Fruit fly (Drosophila melanogaster): Measurements from ENCODE around the gene CG42711.

The CG42711 gene

dm6 chr2L:13947476-13947875 lies 16.3 kb upstream of the CG42711 start, which contains the start of gene Vajk3:
Gene Vajk3 (minus strand): TSS chr2L:13947476.
- TF ChIP-seq Dll (optimal IDR thresholded peaks at IDR 0.05) = no peak
- no peak for TF ChIP-seq EcR (GFP tag; optimal IDR thresholded peaks at IDR 0.05)
- no peak for TF ChIP-seq pan (optimal IDR thresholded peaks at IDR 0.05)
- TF ChIP-seq usp (GFP tag; optimal IDR thresholded peaks at IDR 0.05) = no peak

dm6 chr2L:13934542-13935065 lies 3.4 kb upstream of the CG42711 start, which contains the start of gene Vajk2:
Gene Vajk2 (minus strand): TSS chr2L:13934692.
- TF ChIP-seq psq (optimal IDR thresholded peaks at IDR 0.05) (no peak), EcR (GFP tag; optimal IDR thresholded peaks at IDR 0.05) (no peak), Dll (optimal IDR thresholded peaks at IDR 0.05) (no peak), usp (GFP tag; optimal IDR thresholded peaks at IDR 0.05) (no peak)

dm6 chr2L:13928461-13928860 lies 2.7 kb downstream of the CG42711 start:
- no peak for TF ChIP-seq EcR (GFP tag; optimal IDR thresholded peaks at IDR 0.05)
- TF ChIP-seq psq (optimal IDR thresholded peaks at IDR 0.05) = no peak
- no peak for TF ChIP-seq CG8478 (optimal IDR thresholded peaks at IDR 0.05)
- no peak for TF ChIP-seq Dll (optimal IDR thresholded peaks at IDR 0.05)
- TF ChIP-seq usp (GFP tag; optimal IDR thresholded peaks at IDR 0.05) = no peak
- TF ChIP-seq pan (optimal IDR thresholded peaks at IDR 0.05) = no peak

dm6 chr2L:13925699-13926098 lies 5.5 kb downstream of the CG42711 start:
- no peak for TF ChIP-seq CG8478 (optimal IDR thresholded peaks at IDR 0.05)
- TF ChIP-seq EcR (GFP tag; optimal IDR thresholded peaks at IDR 0.05) = no peak
- no peak for TF ChIP-seq psq (optimal IDR thresholded peaks at IDR 0.05)
- no peak for TF ChIP-seq Dll (optimal IDR thresholded peaks at IDR 0.05)
- TF ChIP-seq pan (optimal IDR thresholded peaks at IDR 0.05) = no peak
- TF ChIP-seq usp (GFP tag; optimal IDR thresholded peaks at IDR 0.05) = no peak

dm6 chr2L:13923984-13924383 lies 7.2 kb downstream of the CG42711 start:
- no peak for TF ChIP-seq CG8478 (optimal IDR thresholded peaks at IDR 0.05)
- TF ChIP-seq Dll (optimal IDR thresholded peaks at IDR 0.05) = no peak
- TF ChIP-seq psq (optimal IDR thresholded peaks at IDR 0.05) = no peak
- no peak for TF ChIP-seq pan (optimal IDR thresholded peaks at IDR 0.05)
- no peak for TF ChIP-seq usp (GFP tag; optimal IDR thresholded peaks at IDR 0.05)
- no peak for TF ChIP-seq EcR (GFP tag; optimal IDR thresholded peaks at IDR 0.05)

- no peak for TF ChIP-seq psq (optimal IDR thresholded peaks at IDR 0.05)
- TF ChIP-seq CG8478 (optimal IDR thresholded peaks at IDR 0.05) = no peak
- no peak for TF ChIP-seq Dll (optimal IDR thresholded peaks at IDR 0.05)
- TF ChIP-seq pan (optimal IDR thresholded peaks at IDR 0.05) = no peak
- TF ChIP-seq usp (GFP tag; optimal IDR thresholded peaks at IDR 0.05) = no peak
- no peak for TF ChIP-seq EcR (GFP tag; optimal IDR thresholded peaks at IDR 0.05)
These were observed 7.7 kb downstream of the CG42711 start, which contains the start of gene Vajk1 for dm6 chr2L:13923453-13923852. Gene Vajk1 (minus strand): TSS chr2L:13923553.

dm6 chr2L:13914425-13914824 lies 16.7 kb downstream of the CG42711 start, which contains the start of gene Ance-3:
Gene Ance-3 (plus strand): TSS chr2L:13914725.
- no peak for TF ChIP-seq Dll (optimal IDR thresholded peaks at IDR 0.05)
- TF ChIP-seq CG8478 (optimal IDR thresholded peaks at IDR 0.05) = no peak
- TF ChIP-seq psq (optimal IDR thresholded peaks at IDR 0.05) = no peak
- no peak for TF ChIP-seq EcR (GFP tag; optimal IDR thresholded peaks at IDR 0.05)
- TF ChIP-seq pan (optimal IDR thresholded peaks at IDR 0.05) = no peak
- TF ChIP-seq usp (GFP tag; optimal IDR thresholded peaks at IDR 0.05) = no peak

- TF ChIP-seq pan (optimal IDR thresholded peaks at IDR 0.05) = no peak
- TF ChIP-seq CG8478 (optimal IDR thresholded peaks at IDR 0.05) = no peak
- no peak for TF ChIP-seq usp (GFP tag; optimal IDR thresholded peaks at IDR 0.05)
- TF ChIP-seq EcR (GFP tag; optimal IDR thresholded peaks at IDR 0.05) = no peak
- TF ChIP-seq Dll (optimal IDR thresholded peaks at IDR 0.05) = no peak
- TF ChIP-seq psq (optimal IDR thresholded peaks at IDR 0.05) = no peak
These were observed 19.4 kb downstream of the CG42711 start, which contains the start of gene Acyp for dm6 chr2L:13911783-13912182. Gene Acyp (plus strand): TSS chr2L:13912083.

dm6 chr2L:13909033-13909432 lies 22.1 kb downstream of the CG42711 start, which contains the start of gene Ance-2:
Gene Ance-2 (plus strand): TSS chr2L:13909333.
- TF ChIP-seq usp (GFP tag; optimal IDR thresholded peaks at IDR 0.05) (no peak), EcR (GFP tag; optimal IDR thresholded peaks at IDR 0.05) (no peak), psq (optimal IDR thresholded peaks at IDR 0.05) (no peak), Dll (optimal IDR thresholded peaks at IDR 0.05) (no peak), pan (optimal IDR thresholded peaks at IDR 0.05) (no peak), CG8478 (optimal IDR thresholded peaks at IDR 0.05) (no peak)

dm6 chr2L:13905848-13906585 lies 25.1 kb downstream of the CG42711 start:
- TF ChIP-seq psq (optimal IDR thresholded peaks at IDR 0.05) (no peak), pan (optimal IDR thresholded peaks at IDR 0.05) (no peak), Dll (optimal IDR thresholded peaks at IDR 0.05) (no peak), usp (GFP tag; optimal IDR thresholded peaks at IDR 0.05) (no peak), EcR (GFP tag; optimal IDR thresholded peaks at IDR 0.05) (no peak), CG8478 (optimal IDR thresholded peaks at IDR 0.05) (no peak)

- TF ChIP-seq psq (optimal IDR thresholded peaks at IDR 0.05) (no peak), pan (optimal IDR thresholded peaks at IDR 0.05) (no peak), Dll (optimal IDR thresholded peaks at IDR 0.05) (no peak)
These were observed 25.9 kb downstream of the CG42711 start, which contains the start of gene Ance for dm6 chr2L:13905072-13905847. Gene Ance (plus strand): TSS chr2L:13905645.
